Worm (Caenorhabditis elegans) whole organism, L4/young adult: Measurements from ENCODE around the gene Y53F4A.2.

ENCODE experiments used
- W03F9.2 ChIP-seq: fragments of 150-350 bp; optimal IDR thresholded peaks from 2 replicates; lab custom pipeline; 2014; ENCODE audit warnings: missing biosample characterization, missing genetic modification characterization
- dao-5 ChIP-seq: sonication (generic microtip); optimal IDR thresholded peaks from 2 replicates; lab custom pipeline; 2016; ENCODE audit warnings: missing genotype, missing genetic modification characterization, moderate library complexity, missing compliant biosample characterization

DNA sequence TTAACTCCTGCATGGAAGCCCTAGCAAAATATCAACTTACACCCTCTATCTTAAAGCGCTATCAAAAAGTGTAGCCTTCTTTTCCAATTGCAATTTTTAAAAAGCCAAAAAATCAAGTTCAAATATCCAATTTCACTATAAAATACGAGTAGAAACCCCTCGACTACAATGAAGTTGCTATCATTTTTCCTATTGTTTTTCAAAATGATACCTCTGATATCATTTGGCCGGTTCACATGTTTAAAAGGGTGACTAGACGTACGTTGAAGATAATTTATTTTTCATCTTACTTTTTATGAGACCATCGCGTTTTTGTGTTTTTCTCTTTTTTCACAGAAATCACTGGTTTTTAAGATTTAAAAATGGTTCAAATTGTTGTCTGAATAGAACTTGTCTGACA is 25.5 kb downstream of the Y53F4A.2 start, which contains the start of gene R05H10.1:
- no peak for TF ChIP-seq W03F9.2 (tag; lab: Kevin White, UChicago)
- no peak for TF ChIP-seq dao-5 (tag; lab: Kevin White, UChicago)
